Worm (Caenorhabditis elegans) whole organism, L2 larva: Measurements from ENCODE around the gene ipmk-1.

Experiments
- C34F6.9 ChIP-seq: fragments of 150-350 bp; optimal IDR thresholded peaks from 2 replicates; lab custom pipeline; 2014; ENCODE audit warnings: missing biosample characterization, missing genetic modification characterization
- F13H6.1 ChIP-seq: sonication (generic microtip); optimal IDR thresholded peaks from 2 replicates; lab custom pipeline; 2016; ENCODE audit warnings: missing genetic modification characterization, missing compliant biosample characterization
- R02D3.7 ChIP-seq: fragments of 150-350 bp; optimal IDR thresholded peaks from 2 replicates; lab custom pipeline; 2014; ENCODE audit warnings: missing biosample characterization, missing genetic modification characterization
- ZK546.5 ChIP-seq: sonication (generic microtip); optimal IDR thresholded peaks from 2 replicates; lab custom pipeline; 2017; ENCODE audit warnings: missing biosample characterization, missing genetic modification characterization
- alr-1 ChIP-seq: fragments of 150-350 bp; optimal IDR thresholded peaks from 2 replicates; lab custom pipeline; 2014; ENCODE audit warnings: missing biosample characterization, missing genetic modification characterization
- aly-2 ChIP-seq: fragments of 150-350 bp; optimal IDR thresholded peaks from 2 replicates; lab custom pipeline; 2014; ENCODE audit warnings: missing biosample characterization, missing genetic modification characterization
- ceh-16 ChIP-seq: fragments of 150-350 bp; optimal IDR thresholded peaks from 2 replicates; lab custom pipeline; 2014; ENCODE audit warnings: missing biosample characterization, missing genetic modification characterization
- ceh-82 ChIP-seq: fragments of 150-350 bp; optimal IDR thresholded peaks from 2 replicates; lab custom pipeline; 2014; ENCODE audit warnings: missing biosample characterization, missing genetic modification characterization
- crh-2 ChIP-seq: sonication (generic microtip); optimal IDR thresholded peaks from 2 replicates; lab custom pipeline; 2017; ENCODE audit warnings: missing biosample characterization, missing genetic modification characterization
- egl-27 ChIP-seq: sonication (generic microtip); optimal IDR thresholded peaks from 3 replicates; lab custom pipeline; 2017; ENCODE audit warnings: missing biosample characterization, missing genetic modification reagents, missing genetic modification characterization
- elt-3 ChIP-seq: sonication (generic microtip); optimal IDR thresholded peaks from 2 replicates; lab custom pipeline; 2017; ENCODE audit warnings: missing biosample characterization, missing genetic modification characterization
- fos-1 ChIP-seq: fragments of 150-350 bp; optimal IDR thresholded peaks from 2 replicates; lab custom pipeline; 2014; ENCODE audit warnings: missing biosample characterization, missing genetic modification characterization
- lin-13 ChIP-seq: fragments of 150-350 bp; optimal IDR thresholded peaks from 2 replicates; lab custom pipeline; 2014; ENCODE audit warnings: missing biosample characterization, missing genetic modification reagents, missing genetic modification characterization
- lsy-2 ChIP-seq, 2 experiments: fragments of 150-350 bp in 1 of 2; sonication (generic microtip) in 1 of 2; optimal IDR thresholded peaks; 2 replicates each; lab custom pipeline; 2014 to 2017; ENCODE audit warnings: missing biosample characterization in 2 of 2, missing genetic modification characterization in 2 of 2
- mbf-1 ChIP-seq: sonication (generic microtip); optimal IDR thresholded peaks from 2 replicates; lab custom pipeline; 2017; ENCODE audit warnings: missing biosample characterization, missing genetic modification characterization
- nhr-10 ChIP-seq: sonication (generic microtip); optimal IDR thresholded peaks from 2 replicates; lab custom pipeline; 2017; ENCODE audit warnings: missing biosample characterization, missing genetic modification characterization
- nhr-11 ChIP-seq: fragments of 150-350 bp; optimal IDR thresholded peaks from 2 replicates; lab custom pipeline; 2014; ENCODE audit warnings: missing biosample characterization, missing genetic modification characterization
- nhr-129 ChIP-seq: fragments of 150-350 bp; optimal IDR thresholded peaks from 2 replicates; lab custom pipeline; 2014; ENCODE audit warnings: missing biosample characterization, missing genetic modification characterization
- nhr-21 ChIP-seq: fragments of 150-350 bp; optimal IDR thresholded peaks from 2 replicates; lab custom pipeline; 2014; ENCODE audit warnings: missing biosample characterization, missing genetic modification characterization
- nhr-23 ChIP-seq: fragments of 150-350 bp; optimal IDR thresholded peaks from 2 replicates; lab custom pipeline; 2014; ENCODE audit warnings: missing biosample characterization, missing genetic modification reagents, missing genetic modification characterization
- nhr-25 ChIP-seq: fragments of 150-350 bp; sonication (generic microtip); optimal IDR thresholded peaks from 3 replicates; lab custom pipeline; 2014; ENCODE audit warnings: missing biosample characterization, missing genetic modification characterization
- nhr-6 ChIP-seq: fragments of 150-350 bp; optimal IDR thresholded peaks from 2 replicates; lab custom pipeline; 2014; ENCODE audit warnings: missing biosample characterization, missing genetic modification characterization
- peb-1 ChIP-seq: fragments of 150-350 bp; optimal IDR thresholded peaks from 2 replicates; lab custom pipeline; 2014; ENCODE audit warnings: missing biosample characterization, missing genetic modification characterization
- sma-3 ChIP-seq: sonication (generic microtip); optimal IDR thresholded peaks from 2 replicates; lab custom pipeline; 2016; ENCODE audit warnings: missing genetic modification reagents, missing genetic modification characterization, missing compliant biosample characterization
- sma-9 ChIP-seq, 2 experiments: fragments of 150-350 bp in 1 of 2; sonication (generic microtip) in 1 of 2; optimal IDR thresholded peaks; 2 replicates each; lab custom pipeline; 2014 to 2016; ENCODE audit warnings: missing genetic modification characterization in 2 of 2, mild to moderate bottlenecking in 1 of 2, missing biosample characterization in 1 of 2, missing compliant biosample characterization in 1 of 2, missing genetic modification reagents in 1 of 2, moderate library complexity in 1 of 2
- snpc-4 ChIP-seq: fragments of 150-350 bp; optimal IDR thresholded peaks from 2 replicates; lab custom pipeline; 2014; ENCODE audit warnings: missing biosample characterization, missing genetic modification characterization
- unc-39 ChIP-seq: fragments of 150-350 bp; optimal IDR thresholded peaks from 2 replicates; lab custom pipeline; 2014; ENCODE audit warnings: missing biosample characterization, missing genetic modification characterization
- unc-55 ChIP-seq: fragments of 150-350 bp; sonication (generic microtip); optimal IDR thresholded peaks from 3 replicates; lab custom pipeline; 2014; ENCODE audit warnings: missing biosample characterization, missing genetic modification reagents, missing genetic modification characterization
- unc-62 ChIP-seq: fragments of 150-350 bp; optimal IDR thresholded peaks from 2 replicates; lab custom pipeline; 2014; ENCODE audit warnings: missing biosample characterization, missing genetic modification reagents, missing genetic modification characterization
- zag-1 ChIP-seq: fragments of 150-350 bp; optimal IDR thresholded peaks from 2 replicates; lab custom pipeline; 2014; ENCODE audit warnings: missing biosample characterization, missing genetic modification characterization
- ztf-1 ChIP-seq: fragments of 200-800 bp; sonication (Bioruptor generic); conservative IDR thresholded peaks from 2 replicates; pipeline ENCODE4 v1.3.6; 2022; ENCODE audit warnings: missing genetic modification characterization, missing compliant biosample characterization

ipmk-1 gene

ce11 chrIV:12558925-12559450, 11.1 kb downstream of the ipmk-1 start, which contains the start of the genes ZK795.2 and ZK795.3 (continued):
- TF ChIP-seq ztf-1, result no peak
- TF ChIP-seq nhr-6 (tag; lab: Kevin White, UChicago), result peak; percentile 22
- no peak for TF ChIP-seq unc-39 (tag; lab: Kevin White, UChicago)
- TF ChIP-seq nhr-10 (tag; lab: Kevin White, UChicago), result no peak
- peak; percentile 19 for TF ChIP-seq nhr-129 (tag; lab: Kevin White, UChicago)
- TF ChIP-seq egl-27 (tag; lab: Kevin White, UChicago), result no peak
- TF ChIP-seq peb-1 (tag; lab: Kevin White, UChicago), result no peak

DNA sequence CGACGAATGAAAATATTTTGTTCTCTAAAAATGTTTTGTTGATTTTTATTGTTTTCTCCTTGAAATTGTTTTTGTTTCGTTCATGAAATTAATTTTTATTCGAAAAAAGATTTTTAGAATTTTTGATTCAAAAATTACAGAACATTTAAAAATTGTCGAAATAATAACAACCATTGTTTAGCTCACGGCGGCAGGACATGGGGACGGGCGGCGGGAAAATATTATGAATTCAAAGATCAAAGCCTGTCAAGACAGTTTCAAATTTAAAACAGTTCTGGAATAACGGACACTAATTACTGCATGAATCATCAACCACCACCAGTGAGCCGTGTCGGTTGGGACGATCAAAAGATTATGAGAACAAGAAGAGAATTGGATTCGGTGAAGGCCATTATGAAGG, 12.6 kb downstream of the ipmk-1 start, which contains the start of gene snb-7:
Gene snb-7 (plus strand): TSS at position 301 of the 400 bp plus-strand sequence.
- no peak for TF ChIP-seq nhr-25 (tag; lab: Kevin White, UChicago)
- no peak for TF ChIP-seq sma-9 (GFP tag; optimal IDR thresholded peaks at IDR 0.05; lab: Kevin White, UChicago)
- TF ChIP-seq sma-9 (tag; optimal IDR thresholded peaks at IDR 0.05; lab: Kevin White, UChicago), result no peak
- no peak for TF ChIP-seq unc-62 (GFP tag; lab: Kevin White, UChicago)
- TF ChIP-seq alr-1, result no peak

ce11 chrIV:12565933-12566540, 18.1 kb downstream of the ipmk-1 start, which contains the start of gene eak-7:
Gene eak-7, minus strand, starts transcription at chrIV:12565983.
- TF ChIP-seq crh-2 (tag; lab: Kevin White, UChicago), result peak; percentile 4
- TF ChIP-seq unc-55 (GFP tag; lab: Kevin White, UChicago), result peak; percentile 50
- peak; percentile 15 for TF ChIP-seq fos-1 (tag; lab: Kevin White, UChicago)
- no peak for TF ChIP-seq nhr-25 (tag; lab: Kevin White, UChicago)
- no peak for TF ChIP-seq egl-27 (tag; lab: Kevin White, UChicago)
- peak; percentile 55 for TF ChIP-seq C34F6.9 (tag; lab: Kevin White, UChicago)

DNA sequence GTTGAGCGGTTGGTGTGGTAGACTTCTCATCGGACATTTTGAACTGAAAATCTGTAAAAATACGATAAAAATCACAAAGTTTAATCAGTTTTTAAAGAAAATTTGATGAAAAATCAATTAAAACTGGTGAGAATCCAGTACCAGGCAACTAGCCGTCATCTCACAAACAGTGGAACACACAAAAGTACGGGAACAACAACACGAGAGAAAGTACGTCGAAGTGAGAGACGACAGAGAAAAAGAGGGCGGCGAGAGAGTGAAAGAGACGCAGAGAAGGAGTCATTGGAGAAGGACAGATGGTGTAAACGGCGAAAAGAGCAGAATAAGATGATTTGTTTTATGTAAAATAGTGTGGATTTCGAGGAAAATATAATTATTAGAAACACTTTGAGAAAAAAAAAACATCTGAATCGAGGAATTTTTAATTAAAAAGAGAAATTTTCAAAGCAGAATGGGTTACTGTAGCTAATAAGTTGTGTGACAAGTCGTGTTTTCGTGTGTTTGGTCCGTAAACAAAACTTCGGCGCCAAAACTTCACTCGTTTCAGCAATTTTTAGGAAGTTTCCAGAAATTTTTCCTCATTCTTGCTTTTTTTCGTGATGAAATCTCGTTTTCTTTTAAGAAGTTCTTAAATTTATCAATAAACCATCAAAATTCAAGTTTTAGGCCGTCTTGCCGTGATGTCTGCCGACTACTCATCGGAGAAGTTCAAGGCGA, 19.4 kb downstream of the ipmk-1 start, which contains the start of the genes hsb-1 and let-99:
Gene hsb-1 (minus strand): TSS at position 51 of the 717 bp plus-strand sequence.
Gene let-99 (plus strand): TSS at position 667 of the 717 bp plus-strand sequence.
- TF ChIP-seq ceh-16 (tag; lab: Kevin White, UChicago) (no peak), snpc-4 (no peak), sma-9 (GFP tag; optimal IDR thresholded peaks at IDR 0.05; lab: Kevin White, UChicago) (no peak), sma-9 (tag; optimal IDR thresholded peaks at IDR 0.05; lab: Kevin White, UChicago) (no peak), nhr-23 (no peak), C34F6.9 (tag; lab: Kevin White, UChicago) (peak; percentile 55), F13H6.1 (peak; percentile 49), fos-1 (tag; lab: Kevin White, UChicago) (peak; percentile 4), mbf-1 (no peak), crh-2 (tag; lab: Kevin White, UChicago) (peak; percentile 24)

DNA sequence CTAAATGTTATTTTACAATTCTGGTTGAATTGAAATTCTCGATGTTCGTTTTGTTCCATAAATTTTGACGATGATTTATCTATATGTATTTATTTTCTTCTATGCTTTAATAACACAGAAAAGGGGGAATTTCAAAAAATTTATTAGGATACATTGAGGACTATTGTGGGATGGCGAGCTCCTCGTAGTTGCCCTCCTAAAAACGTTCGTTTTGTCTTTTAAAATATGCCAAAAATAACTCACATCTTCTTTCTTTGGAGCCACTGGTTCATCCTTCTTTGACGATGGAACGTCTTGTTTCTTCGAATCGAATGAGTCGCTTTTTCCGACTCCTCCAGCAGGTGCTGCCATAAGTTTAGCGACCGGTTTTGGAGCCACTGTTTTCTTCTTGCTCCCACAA, 22.6 kb downstream of the ipmk-1 start:
- no peak for TF ChIP-seq crh-2 (tag; lab: Kevin White, UChicago)
- TF ChIP-seq snpc-4, result no peak
- no peak for TF ChIP-seq sma-3 (GFP tag; lab: Kevin White, UChicago)
- TF ChIP-seq unc-39 (tag; lab: Kevin White, UChicago), result no peak
- TF ChIP-seq nhr-11 (tag; lab: Kevin White, UChicago), result no peak
- TF ChIP-seq aly-2 (tag; lab: Kevin White, UChicago), result no peak
- no peak for TF ChIP-seq lin-13 (GFP tag; lab: Kevin White, UChicago)
- TF ChIP-seq ceh-82 (tag; lab: Kevin White, UChicago), result no peak
- no peak for TF ChIP-seq unc-55 (GFP tag; lab: Kevin White, UChicago)
- TF ChIP-seq F13H6.1, result no peak
- TF ChIP-seq sma-9 (GFP tag; optimal IDR thresholded peaks at IDR 0.05; lab: Kevin White, UChicago), result no peak
- TF ChIP-seq sma-9 (tag; optimal IDR thresholded peaks at IDR 0.05; lab: Kevin White, UChicago), result no peak
- TF ChIP-seq zag-1, result no peak
- no peak for TF ChIP-seq ZK546.5 (tag; lab: Kevin White, UChicago)
- TF ChIP-seq nhr-21 (tag; lab: Kevin White, UChicago), result no peak
- TF ChIP-seq lsy-2 (tag; optimal IDR thresholded peaks at IDR 0.05; lab: Kevin White, UChicago), result no peak
- TF ChIP-seq R02D3.7 (tag; lab: Kevin White, UChicago), result no peak
- no peak for TF ChIP-seq elt-3
